Worm (Caenorhabditis elegans): ENCODE measurements around the gene F13A2.1.
A peak's percentile ranks its signal among the peaks of the same experiment; 100 is the strongest.

The F13A2.1 gene

ce11 chrV:4341208-4341607 is 41.0 kb downstream of the F13A2.1 start, which contains the start of gene glrx-3 (continued):
- TF ChIP-seq ccch-3 (GFP tag; optimal IDR thresholded peaks at IDR 0.05) = no peak
- TF ChIP-seq ceh-27 (GFP tag; optimal IDR thresholded peaks at IDR 0.05) = no peak
- TF ChIP-seq nhr-179 (tag; optimal IDR thresholded peaks at IDR 0.05) = no peak

ce11 chrV:4339479-4339878 is 42.7 kb downstream of the F13A2.1 start:
- TF ChIP-seq B0336.3 (GFP tag; IDR thresholded peaks at IDR 0.05) = no peak
- no peak for TF ChIP-seq athp-1 (tag; optimal IDR thresholded peaks at IDR 0.05)
- peak in 1 of 3 experiments; percentile 39 for TF ChIP-seq lin-35 (GFP tag; optimal IDR thresholded peaks at IDR 0.05)
- TF ChIP-seq mcd-1 (GFP tag; IDR thresholded peaks at IDR 0.05) = peak; percentile 47

- TF ChIP-seq egrh-3 (GFP tag; IDR thresholded peaks at IDR 0.05) = peak; percentile 85
Measured at ce11 chrV:4336462-4336861, 45.7 kb downstream of the F13A2.1 start, which contains the start of gene irld-1. Gene irld-1, plus strand, starts transcription at chrV:4336762.

- TF ChIP-seq egrh-3 (GFP tag; IDR thresholded peaks at IDR 0.05) (peak; percentile 92), Y53F4B.3 (GFP tag; IDR thresholded peaks at IDR 0.05) (peak; percentile 62; the same call in 1 of the 2 replicates)
Measured at ce11 chrV:4335724-4336123, 46.5 kb downstream of the F13A2.1 start.

- TF ChIP-seq egrh-3 (GFP tag; IDR thresholded peaks at IDR 0.05) (peak; percentile 92), Y53F4B.3 (GFP tag; IDR thresholded peaks at IDR 0.05) (peak; percentile 61; the same call in 1 of the 2 replicates)
Measured at ce11 chrV:4334209-4334608, 48.0 kb downstream of the F13A2.1 start.

- peak; percentile 96 for TF ChIP-seq egrh-3 (GFP tag; IDR thresholded peaks at IDR 0.05)
- peak; percentile 74; the same call in 1 of the 2 replicates for TF ChIP-seq Y53F4B.3 (GFP tag; IDR thresholded peaks at IDR 0.05)
Measured at ce11 chrV:4333518-4333917, 48.7 kb downstream of the F13A2.1 start.

ce11 chrV:4332450-4332849 is 49.7 kb downstream of the F13A2.1 start, which contains the start of gene oac-12:
Gene oac-12, minus strand, starts transcription at chrV:4332550.
- TF ChIP-seq nfyb-1 (GFP tag; IDR thresholded peaks at IDR 0.05) (no peak), snpc-4 (GFP tag; optimal IDR thresholded peaks at IDR 0.05) (no peak), snpc-4 (tag; optimal IDR thresholded peaks at IDR 0.05) (no peak), nfya-1 (tag; optimal IDR thresholded peaks at IDR 0.05; ENCODE audit: borderline replicate concordance, insufficient read depth) (no peak), C06A6.2 (GFP tag; conservative IDR thresholded peaks at IDR 0.05) (no peak), ceh-40 (GFP tag; IDR thresholded peaks at IDR 0.05) (no peak)

Measured in whole organism, young adult.